Worm (Caenorhabditis elegans) whole organism, young adult: ENCODE measurements around the gene best-23.

Experiments
- F39B2.1 ChIP-seq: fragments of 200-800 bp; sonication (Bioruptor generic); IDR thresholded peaks from 2 replicates; pipeline ENCODE4 v1.3.6; 2022; ENCODE audit warnings: missing genetic modification reagents, missing genetic modification characterization, missing compliant biosample characterization
- F55B11.4 ChIP-seq: sonication (generic microtip); optimal IDR thresholded peaks from 2 replicates; lab custom pipeline; 2016; ENCODE audit warnings: missing compliant biosample characterization, missing genetic modification characterization, borderline replicate concordance; ENCODE audit not compliant: insufficient read depth
- K11D2.4 ChIP-seq: fragments of 200-800 bp; sonication (Bioruptor generic); IDR thresholded peaks from 2 replicates; pipeline ENCODE4 v1.3.6; 2022; ENCODE audit warnings: missing genetic modification reagents, missing genetic modification characterization, missing compliant biosample characterization
- T26A5.8 ChIP-seq: sonication (generic microtip); optimal IDR thresholded peaks from 2 replicates; lab custom pipeline; 2016; ENCODE audit warnings: missing genetic modification characterization, missing compliant biosample characterization
- akir-1 ChIP-seq: fragments of 200-800 bp; sonication (Bioruptor generic); optimal IDR thresholded peaks from 2 replicates; lab custom pipeline; 2018; ENCODE audit warnings: mild to moderate bottlenecking, missing genetic modification characterization, moderate library complexity, missing compliant biosample characterization
- cebp-2 ChIP-seq: fragments of 200-800 bp; sonication (Bioruptor generic); IDR thresholded peaks from 2 replicates; pipeline ENCODE4 v1.3.6; 2022; ENCODE audit warnings: missing genetic modification characterization, missing compliant biosample characterization
- ets-4 ChIP-seq: fragments of 200-800 bp; sonication (Bioruptor generic); optimal IDR thresholded peaks from 2 replicates; lab custom pipeline; 2018; ENCODE audit warnings: mild to moderate bottlenecking, missing genetic modification characterization, missing compliant biosample characterization
- let-526 ChIP-seq: fragments of 200-800 bp; sonication (Bioruptor generic); IDR thresholded peaks from 2 replicates; pipeline ENCODE4 v1.3.6; 2022; ENCODE audit warnings: missing genetic modification reagents, missing genetic modification characterization, missing compliant biosample characterization
- lin-35 ChIP-seq, 3 experiments: fragments of 150-350 bp in 2 of 3; sonication (generic microtip) in 1 of 3; optimal IDR thresholded peaks; 2 replicates each; lab custom pipeline; 2014 to 2018; ENCODE audit warnings: missing biosample characterization in 3 of 3, missing genetic modification characterization in 3 of 3, missing genetic modification reagents in 3 of 3
- madf-10 ChIP-seq: sonication (generic microtip); optimal IDR thresholded peaks from 2 replicates; lab custom pipeline; 2016; ENCODE audit warnings: mild to moderate bottlenecking, missing genetic modification characterization, missing compliant biosample characterization
- snpc-1.1 ChIP-seq: sonication (generic microtip); optimal IDR thresholded peaks from 2 replicates; lab custom pipeline; 2017; ENCODE audit warnings: missing genetic modification characterization, mild to moderate bottlenecking, missing compliant biosample characterization, antibody characterized with exemption, moderate library complexity, missing genotype, missing genetic modification reagents; ENCODE audit not compliant: insufficient read depth
- tbp1 ChIP-seq: fragments of 200-800 bp; sonication (Bioruptor generic); optimal IDR thresholded peaks from 2 replicates; lab custom pipeline; 2018; ENCODE audit warnings: mild to moderate bottlenecking, missing genetic modification characterization, missing compliant biosample characterization
- tbx-9 ChIP-seq: sonication (generic microtip); optimal IDR thresholded peaks from 2 replicates; lab custom pipeline; 2016; ENCODE audit warnings: borderline replicate concordance, missing genetic modification characterization, inconsistent platforms, missing compliant biosample characterization
- unc-62 ChIP-seq: fragments of 150-350 bp; optimal IDR thresholded peaks from 2 replicates; lab custom pipeline; 2014; ENCODE audit warnings: missing biosample characterization, missing genetic modification reagents, missing genetic modification characterization

- no peak for TF ChIP-seq akir-1 (GFP tag; lab: Kevin White, UChicago)
- TF ChIP-seq K11D2.4: no peak
- no peak for TF ChIP-seq T26A5.8 (tag; lab: Kevin White, UChicago)
- TF ChIP-seq tbp1: no peak
- no peak for TF ChIP-seq let-526 (GFP tag; lab: Robert Waterston, UW)
- no peak for TF ChIP-seq lin-35 (GFP tag; optimal IDR thresholded peaks at IDR 0.05; lab: Kevin White, UChicago)
- TF ChIP-seq madf-10 (tag; lab: Kevin White, UChicago): no peak
- no peak for TF ChIP-seq snpc-1.1 (tag; lab: Kevin White, UChicago)
- no peak for TF ChIP-seq unc-62 (GFP tag; lab: Kevin White, UChicago)
- TF ChIP-seq cebp-2 (GFP tag; lab: Robert Waterston, UW): no peak
- TF ChIP-seq tbx-9: no peak
- TF ChIP-seq F39B2.1 (GFP tag; lab: Robert Waterston, UW): no peak
- no peak for TF ChIP-seq ets-4
- TF ChIP-seq F55B11.4 (tag; lab: Kevin White, UChicago): no peak
Measured at ce11 chrII:7889321-7889720, 18.1 kb downstream of the best-23 start.
